Worm (Caenorhabditis elegans) whole organism, late embryonic: ENCODE data around the gene rpl-39.

Experiments used
- F13H6.1 ChIP-seq: sonication (generic microtip); optimal IDR thresholded peaks from 2 replicates; lab custom pipeline; 2016; ENCODE audit warnings: missing genetic modification characterization, missing compliant biosample characterization
- T23F11.4 ChIP-seq: fragments of 200-800 bp; sonication (Bioruptor generic); optimal IDR thresholded peaks from 2 replicates; lab custom pipeline; 2018; ENCODE audit warnings: mild to moderate bottlenecking, missing genetic modification characterization, missing compliant biosample characterization
- ahr-1 ChIP-seq: sonication (generic microtip); optimal IDR thresholded peaks from 2 replicates; lab custom pipeline; 2016; ENCODE audit warnings: missing genetic modification characterization, missing compliant biosample characterization
- ceh-14 ChIP-seq: sonication (generic microtip); optimal IDR thresholded peaks from 2 replicates; lab custom pipeline; 2016; ENCODE audit warnings: missing genotype, missing genetic modification characterization, missing compliant biosample characterization
- ceh-31 ChIP-seq: sonication (generic microtip); optimal IDR thresholded peaks from 2 replicates; lab custom pipeline; 2016; ENCODE audit warnings: missing genetic modification characterization, missing compliant biosample characterization
- fkh-10 ChIP-seq: fragments of 150-350 bp; optimal IDR thresholded peaks from 2 replicates; lab custom pipeline; 2014; ENCODE audit warnings: missing biosample characterization, missing genetic modification reagents, missing genetic modification characterization
- pros-1 ChIP-seq: fragments of 150-350 bp; optimal IDR thresholded peaks from 2 replicates; lab custom pipeline; 2014; ENCODE audit warnings: missing biosample characterization, missing genetic modification reagents, missing genetic modification characterization
- rnt-1 ChIP-seq: sonication (generic microtip); optimal IDR thresholded peaks from 2 replicates; lab custom pipeline; 2016; ENCODE audit warnings: missing genetic modification characterization, missing compliant biosample characterization
- unc-86 ChIP-seq: sonication (generic microtip); optimal IDR thresholded peaks from 2 replicates; lab custom pipeline; 2016; ENCODE audit warnings: missing genetic modification characterization, missing compliant biosample characterization

DNA sequence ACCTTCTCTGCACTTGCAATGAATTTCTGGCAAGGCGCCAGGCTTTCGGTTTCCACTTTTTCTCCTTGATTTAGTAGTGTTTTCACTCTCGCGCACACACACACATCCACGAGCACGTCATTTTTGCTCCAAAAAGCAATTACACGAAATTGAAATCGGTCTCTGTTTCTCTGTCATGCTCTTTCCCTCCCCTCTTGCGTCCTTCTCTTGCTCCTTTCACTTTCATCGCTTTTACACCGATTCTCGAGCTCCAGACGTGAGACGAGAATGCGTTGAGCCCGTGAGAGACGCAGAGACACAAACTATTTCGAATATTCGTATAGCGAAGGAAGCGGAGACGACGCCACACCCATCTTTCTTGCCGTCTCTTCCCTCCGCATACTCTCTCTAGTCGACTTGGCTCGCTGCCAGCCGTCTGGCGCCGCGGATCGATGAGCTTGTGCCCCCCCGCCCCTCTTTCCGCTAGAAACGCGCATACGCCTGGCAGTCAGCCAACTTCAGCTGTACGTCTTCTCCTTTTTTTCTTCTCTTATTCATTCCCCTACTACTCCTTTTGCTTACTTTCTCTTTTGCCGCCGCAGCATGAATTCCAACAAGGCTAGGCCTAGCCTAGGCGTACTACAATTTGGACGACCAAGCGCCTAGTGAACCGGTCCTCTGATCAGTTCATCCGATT, 47.7 kb downstream of the rpl-39 start:
- TF ChIP-seq ceh-31 (peak; percentile 77), unc-86 (tag; lab: Kevin White, UChicago) (no peak), F13H6.1 (no peak), pros-1 (tag; lab: Kevin White, UChicago) (no peak), ceh-14 (tag; lab: Kevin White, UChicago) (peak; percentile 92), rnt-1 (tag; lab: Kevin White, UChicago) (peak; percentile 53), fkh-10 (no peak), T23F11.4 (peak; percentile 19), ahr-1 (tag; lab: Kevin White, UChicago) (no peak)
